Worm (Caenorhabditis elegans): ENCODE data around the gene lys-1.

The lys-1 gene

DNA sequence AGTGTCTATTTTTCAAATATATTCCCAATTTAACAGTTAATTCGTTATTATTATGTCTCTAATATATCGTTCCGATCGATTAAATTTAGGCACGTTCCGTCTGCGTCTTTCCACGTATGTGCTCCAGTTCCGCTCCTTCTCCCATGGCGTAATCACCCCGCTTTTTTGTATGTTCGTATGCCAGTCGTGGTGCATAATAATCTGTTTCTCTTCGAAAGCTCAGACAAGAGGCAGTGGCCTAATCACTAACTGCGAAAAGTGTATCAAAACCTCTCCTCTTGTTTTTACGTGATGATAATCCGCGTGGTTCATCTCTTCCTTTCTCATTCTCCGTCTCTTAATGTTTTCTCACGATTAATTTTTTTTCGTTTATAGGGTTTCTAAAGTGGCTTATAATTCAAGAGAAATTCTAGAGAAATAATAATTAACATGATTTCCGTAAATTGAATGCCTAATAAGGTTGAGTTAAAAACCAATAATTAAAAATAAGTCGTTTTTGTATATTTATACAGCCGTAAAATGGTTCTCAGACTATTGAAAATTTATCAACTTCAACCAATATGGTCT, 29.9 kb upstream of the lys-1 start:
- TF ChIP-seq die-1 (tag; optimal IDR thresholded peaks at IDR 0.05): no peak
- no peak for TF ChIP-seq mcd-1 (GFP tag; IDR thresholded peaks at IDR 0.05)
- no peak for TF ChIP-seq nhr-120 (GFP tag; IDR thresholded peaks at IDR 0.05)
- TF ChIP-seq hsf-1 (GFP tag; IDR thresholded peaks at IDR 0.05): no peak
- no peak for TF ChIP-seq attf-6 (GFP tag; IDR thresholded peaks at IDR 0.05)
- no peak for TF ChIP-seq ztf-22 (GFP tag; optimal IDR thresholded peaks at IDR 0.05)
- TF ChIP-seq nfya-1 (tag; optimal IDR thresholded peaks at IDR 0.05; ENCODE audit: borderline replicate concordance, insufficient read depth): no peak
- TF ChIP-seq rec-8 (tag; optimal IDR thresholded peaks at IDR 0.05): no peak
- TF ChIP-seq akir-1 (GFP tag; optimal IDR thresholded peaks at IDR 0.05): no peak
- no peak for TF ChIP-seq snpc-3.4 (tag; optimal IDR thresholded peaks at IDR 0.05)

DNA sequence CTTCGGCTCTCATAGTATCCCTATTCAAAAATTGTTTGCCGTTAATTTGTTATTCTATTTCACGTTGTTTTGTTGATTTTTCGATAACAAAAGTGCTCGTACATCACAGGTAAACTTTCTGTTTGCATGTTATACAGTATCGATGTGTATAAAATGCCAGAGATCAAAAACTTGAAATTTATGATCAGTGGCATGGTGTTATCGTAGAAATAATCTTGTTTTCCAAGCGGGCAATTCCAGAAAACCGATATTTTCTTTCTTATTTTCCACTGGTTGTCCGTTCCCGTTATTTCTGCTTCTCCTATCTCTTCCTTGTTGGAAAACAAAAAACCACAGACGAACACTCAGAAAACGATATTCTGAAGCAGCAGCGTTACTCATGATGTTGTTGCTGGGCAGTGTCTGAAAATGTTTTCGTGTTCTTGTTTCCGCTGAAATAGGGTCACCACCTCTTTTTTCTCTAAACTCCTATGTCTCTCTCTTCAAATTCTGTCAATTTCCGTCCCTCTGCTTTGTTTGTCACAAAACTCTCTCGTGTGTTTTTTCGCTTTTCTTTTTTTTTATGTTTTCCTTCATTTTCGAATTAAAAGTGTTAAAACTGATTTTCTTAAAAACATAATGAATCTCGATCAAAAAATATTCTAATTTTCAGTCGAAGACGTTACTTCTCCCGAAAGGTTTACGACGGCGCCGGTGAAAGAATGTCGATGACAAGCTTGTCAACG, 29.3 kb upstream of the lys-1 start, which contains the start of gene akt-1:
TSS of gene akt-1 (plus strand) at position 651 of the 725 bp plus-strand sequence.
- TF ChIP-seq K12H6.12 (tag; optimal IDR thresholded peaks at IDR 0.05) (no peak), die-1 (tag; optimal IDR thresholded peaks at IDR 0.05) (no peak), zfh-2 (GFP tag; conservative IDR thresholded peaks at IDR 0.05) (peak; percentile 44; the same call in 1 of the 2 replicates), ztf-26 (tag; optimal IDR thresholded peaks at IDR 0.05) (no peak), Y53G8AR.9 (GFP tag; conservative IDR thresholded peaks at IDR 0.05) (0 out of 2 replicates have a peak, but pooled peaks have one; percentile 40), gei-17 (GFP tag; optimal IDR thresholded peaks at IDR 0.05) (no peak), nfyb-1 (GFP tag; IDR thresholded peaks at IDR 0.05) (0 out of 2 replicates have a peak, but pooled peaks have one; percentile 9)

DNA sequence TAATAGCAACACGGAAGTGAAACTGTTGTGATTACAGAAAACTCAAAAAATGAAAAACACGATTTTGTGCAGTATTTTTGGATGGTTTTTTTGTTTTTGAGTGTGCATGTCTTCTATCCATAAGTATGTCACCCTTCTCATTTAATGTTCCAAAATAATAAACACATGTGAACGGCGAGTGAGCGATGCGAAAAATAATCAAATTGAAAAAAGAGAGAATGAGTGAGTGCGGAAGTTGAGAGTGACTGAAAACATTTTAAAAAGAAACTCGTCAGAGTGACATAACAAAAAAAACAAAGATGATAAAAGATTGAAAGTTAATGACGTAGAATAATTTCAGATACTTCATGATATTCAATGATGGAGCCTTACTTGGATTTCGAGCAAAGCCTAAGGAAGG, 28.2 kb upstream of the lys-1 start:
- TF ChIP-seq nfya-1 (tag; optimal IDR thresholded peaks at IDR 0.05; ENCODE audit: borderline replicate concordance, insufficient read depth): no peak
- no peak for TF ChIP-seq lin-26 (GFP tag; IDR thresholded peaks at IDR 0.05)
- no peak for TF ChIP-seq snpc-3.4 (tag; optimal IDR thresholded peaks at IDR 0.05)
- no peak for TF ChIP-seq rpc-1 (optimal IDR thresholded peaks at IDR 0.05)
- TF ChIP-seq rpc-1 (tag; optimal IDR thresholded peaks at IDR 0.05): no peak
- no peak for TF ChIP-seq egl-44 (GFP tag; IDR thresholded peaks at IDR 0.05)
- no peak for TF ChIP-seq attf-6 (GFP tag; IDR thresholded peaks at IDR 0.05)
- TF ChIP-seq attf-5 (GFP tag; optimal IDR thresholded peaks at IDR 0.05): no peak
- TF ChIP-seq F55B11.4 (tag; optimal IDR thresholded peaks at IDR 0.05; ENCODE audit: borderline replicate concordance, insufficient read depth): no peak
- TF ChIP-seq ceh-58 (GFP tag; IDR thresholded peaks at IDR 0.05): no peak
- no peak for TF ChIP-seq lir-1 (GFP tag; conservative IDR thresholded peaks at IDR 0.05)
- TF ChIP-seq Y95B8A.8 (GFP tag; IDR thresholded peaks at IDR 0.05): no peak
- no peak for TF ChIP-seq B0035.1 (tag; optimal IDR thresholded peaks at IDR 0.05)
- TF ChIP-seq B0336.3 (GFP tag; IDR thresholded peaks at IDR 0.05): no peak
- TF ChIP-seq mes-4 (tag; optimal IDR thresholded peaks at IDR 0.05): no peak
- TF ChIP-seq F23B12.7 (tag; optimal IDR thresholded peaks at IDR 0.05; ENCODE audit: insufficient read depth): no peak

DNA sequence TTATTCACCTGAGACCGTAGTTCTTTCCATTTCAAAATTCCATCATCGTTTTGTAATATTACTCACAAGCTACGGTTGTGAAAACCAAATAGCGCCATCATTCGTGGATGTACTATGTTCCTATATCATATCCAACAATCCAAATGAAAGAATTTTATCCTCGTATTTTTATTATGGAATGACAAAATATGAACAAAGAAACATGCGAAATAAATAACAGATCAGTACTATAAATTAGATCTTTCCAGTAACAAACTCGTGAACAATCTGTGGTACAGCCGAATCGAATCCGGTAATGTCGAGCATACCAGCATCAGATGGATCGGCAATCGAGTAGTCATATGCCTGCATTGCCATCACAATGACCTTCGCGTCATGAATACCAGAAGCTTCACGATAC, 25.0 kb upstream of the lys-1 start:
- TF ChIP-seq akir-1 (GFP tag; optimal IDR thresholded peaks at IDR 0.05): no peak
- TF ChIP-seq atf-7 (tag; optimal IDR thresholded peaks at IDR 0.05): no peak
- TF ChIP-seq snpc-3.4 (tag; optimal IDR thresholded peaks at IDR 0.05): no peak
- TF ChIP-seq sea-2 (GFP tag; IDR thresholded peaks at IDR 0.05): no peak
- TF ChIP-seq F49E8.2 (tag; optimal IDR thresholded peaks at IDR 0.05; ENCODE audit: insufficient read depth): peak; percentile 10
- no peak for TF ChIP-seq Y53F4B.3 (GFP tag; IDR thresholded peaks at IDR 0.05)
- no peak; the same call in 1 of the 2 replicates for TF ChIP-seq cebp-1 (GFP tag; IDR thresholded peaks at IDR 0.05)
- peak; percentile 24 for TF ChIP-seq cebp-1 (tag; optimal IDR thresholded peaks at IDR 0.05)
- TF ChIP-seq athp-1 (tag; optimal IDR thresholded peaks at IDR 0.05): no peak
- no peak for TF ChIP-seq F57A8.1 (GFP tag; optimal IDR thresholded peaks at IDR 0.05)
- peak; percentile 25 for TF ChIP-seq him-1 (tag; optimal IDR thresholded peaks at IDR 0.05)
- peak; percentile 44; the same call in 1 of the 2 replicates for TF ChIP-seq Y56A3A.18 (GFP tag; IDR thresholded peaks at IDR 0.05)
- peak; percentile 67; the same call in 1 of the 2 replicates for TF ChIP-seq Y95B8A.8 (GFP tag; IDR thresholded peaks at IDR 0.05)
- peak; percentile 53; the same call in 1 of the 2 replicates for TF ChIP-seq B0336.3 (GFP tag; IDR thresholded peaks at IDR 0.05)
- TF ChIP-seq ama-1 (optimal IDR thresholded peaks at IDR 0.05): no peak
- TF ChIP-seq ama-1 (GFP tag; optimal IDR thresholded peaks at IDR 0.05): peak in 1 of 2 experiments; percentile 64
- TF ChIP-seq madf-6 (GFP tag; IDR thresholded peaks at IDR 0.05): 0 out of 2 replicates have a peak, but pooled peaks have one; percentile 11

Data from whole organism, young adult.